Worm (Caenorhabditis elegans): ENCODE results near the gene cdh-3.

DNA sequence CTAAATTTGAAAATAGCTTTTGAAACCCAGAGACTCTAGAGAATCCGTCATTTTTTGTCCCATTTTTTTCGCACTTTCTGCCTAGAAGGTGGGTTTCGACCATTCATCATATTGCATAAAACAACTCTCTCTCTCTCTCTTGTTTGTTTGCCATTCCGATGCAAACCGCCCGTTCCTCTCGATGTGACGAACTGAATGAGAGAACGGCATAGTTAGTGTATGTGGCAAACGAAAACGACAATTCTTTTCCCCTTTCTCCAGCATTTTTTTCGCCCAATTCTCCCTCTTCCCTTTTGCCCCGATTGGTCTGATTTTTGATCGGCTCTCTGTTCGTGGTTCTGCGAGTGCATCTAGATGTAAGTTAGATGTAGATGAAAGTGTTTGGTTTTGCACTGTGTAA lies 32.7 kb downstream of the cdh-3 start:
- no peak for TF ChIP-seq unc-62 (GFP tag; optimal IDR thresholded peaks at IDR 0.05)
- TF ChIP-seq ceh-8 (GFP tag; optimal IDR thresholded peaks at IDR 0.05): no peak
- TF ChIP-seq aha-1 (tag; optimal IDR thresholded peaks at IDR 0.05): no peak

All from whole organism, L1 larva.